Worm (Caenorhabditis elegans) whole organism, late embryonic: Measurements from ENCODE around the gene F40C5.1.

ENCODE experiments used
- ceh-24 ChIP-seq: sonication (generic microtip); optimal IDR thresholded peaks from 2 replicates; lab custom pipeline; 2016; ENCODE audit warnings: mild to moderate bottlenecking, missing genetic modification characterization, missing compliant biosample characterization
- ceh-9 ChIP-seq: sonication (generic microtip); optimal IDR thresholded peaks from 2 replicates; lab custom pipeline; 2016; ENCODE audit warnings: mild to moderate bottlenecking, missing genetic modification characterization, inconsistent platforms, missing compliant biosample characterization
- che-1 ChIP-seq: sonication (generic microtip); optimal IDR thresholded peaks from 2 replicates; lab custom pipeline; 2016; ENCODE audit warnings: mild to moderate bottlenecking, missing genetic modification characterization, missing compliant biosample characterization
- elt-2 ChIP-seq: sonication (generic microtip); optimal IDR thresholded peaks from 2 replicates; lab custom pipeline; 2016; ENCODE audit warnings: missing genetic modification reagents, missing genetic modification characterization, missing compliant biosample characterization
- ets-4 ChIP-seq: sonication (generic microtip); optimal IDR thresholded peaks from 2 replicates; lab custom pipeline; 2016; ENCODE audit warnings: missing genetic modification characterization, missing compliant biosample characterization
- pha-4 ChIP-seq: fragments of 150-350 bp; optimal IDR thresholded peaks from 2 replicates; lab custom pipeline; 2018; ENCODE audit warnings: missing biosample characterization, missing genetic modification reagents, missing genetic modification characterization
- rnt-1 ChIP-seq: sonication (generic microtip); optimal IDR thresholded peaks from 2 replicates; lab custom pipeline; 2016; ENCODE audit warnings: missing genetic modification characterization, missing compliant biosample characterization
- sox-2 ChIP-seq: fragments of 200-800 bp; sonication (Bioruptor generic); IDR thresholded peaks from 2 replicates; pipeline ENCODE4 v1.3.6; 2022; ENCODE audit warnings: missing genetic modification reagents, missing genetic modification characterization, missing compliant biosample characterization

ce11 chrV:3586014-3586689 is 13.6 kb downstream of the F40C5.1 start, which contains the start of the genes rpl-11.1 and T22F3.2:
- TF ChIP-seq sox-2: no peak
- TF ChIP-seq rnt-1: no peak
- TF ChIP-seq che-1 (tag; lab: Kevin White, UChicago): no peak
- no peak for TF ChIP-seq pha-4 (tag; lab: Kevin White, UChicago)
- no peak for TF ChIP-seq ets-4 (tag; lab: Kevin White, UChicago)
- no peak for TF ChIP-seq ceh-9 (tag; lab: Kevin White, UChicago)
- TF ChIP-seq ceh-24 (tag; lab: Kevin White, UChicago): no peak
- no peak for TF ChIP-seq elt-2 (tag; lab: Kevin White, UChicago)
